Fruit fly (Drosophila melanogaster) whole organism, embryonic: Measurements from ENCODE around the gene CG14339.

ENCODE experiments used
- C15 ChIP-seq: fragments of 200-800 bp; sonication (Bioruptor generic); IDR thresholded peaks from 3 replicates; pipeline ENCODE4 v1.3.6; 2022; ENCODE audit warnings: missing biosample characterization, missing genetic modification characterization
- CG10209 ChIP-seq: fragments of 200-800 bp; sonication (Bioruptor generic); optimal IDR thresholded peaks from 3 replicates; lab custom pipeline; 2017; ENCODE audit warnings: missing biosample characterization, mild to moderate bottlenecking, missing genetic modification characterization, missing genetic modification reagents
- CG1024 ChIP-seq: fragments of 200-800 bp; sonication (Bioruptor generic); IDR thresholded peaks from 2 replicates; pipeline ENCODE4 v1.3.6; 2022; ENCODE audit warnings: missing biosample characterization, missing genetic modification characterization
- CG11398 ChIP-seq: fragments of 200-800 bp; sonication (Bioruptor generic); optimal IDR thresholded peaks from 2 replicates; lab custom pipeline; 2016; ENCODE audit warnings: missing biosample characterization, missing genetic modification characterization
- CG13296 ChIP-seq: fragments of 200-800 bp; sonication (Bioruptor generic); optimal IDR thresholded peaks from 3 replicates; lab custom pipeline; 2018; ENCODE audit warnings: missing biosample characterization, mild to moderate bottlenecking, missing genetic modification characterization
- CG14965 ChIP-seq: fragments of 200-800 bp; sonication (Bioruptor generic); optimal IDR thresholded peaks from 2 replicates; lab custom pipeline; 2016; ENCODE audit warnings: missing biosample characterization, missing genetic modification characterization, borderline replicate concordance
- CG15479 ChIP-seq: fragments of 200-800 bp; sonication (Bioruptor generic); optimal IDR thresholded peaks from 3 replicates; lab custom pipeline; 2019; ENCODE audit warnings: missing biosample characterization, mild to moderate bottlenecking, missing genetic modification characterization, moderate library complexity
- CG16815 ChIP-seq: fragments of 200-800 bp; sonication (Bioruptor generic); optimal IDR thresholded peaks from 3 replicates; lab custom pipeline; 2017; ENCODE audit warnings: missing biosample characterization, mild to moderate bottlenecking, missing genetic modification characterization
- CG2116 ChIP-seq: fragments of 200-800 bp; sonication (Bioruptor generic); optimal IDR thresholded peaks from 3 replicates; lab custom pipeline; 2018; ENCODE audit warnings: missing biosample characterization, mild to moderate bottlenecking, missing genetic modification characterization
- CG2120 ChIP-seq: fragments of 200-800 bp; sonication (Bioruptor generic); optimal IDR thresholded peaks from 3 replicates; lab custom pipeline; 2016; ENCODE audit warnings: missing biosample characterization, missing genetic modification characterization
- CG3065 ChIP-seq: fragments of 200-800 bp; sonication (Bioruptor generic); optimal IDR thresholded peaks from 2 replicates; lab custom pipeline; 2016; ENCODE audit warnings: missing biosample characterization, missing genetic modification characterization
- CG32532 ChIP-seq: fragments of 200-800 bp; sonication (Bioruptor generic); IDR thresholded peaks from 2 replicates; pipeline ENCODE4 v1.3.6; 2022; ENCODE audit warnings: missing biosample characterization, missing genetic modification characterization
- CG32772 ChIP-seq: fragments of 200-800 bp; sonication (Bioruptor generic); IDR thresholded peaks from 2 replicates; pipeline ENCODE4 v1.3.6; 2022; ENCODE audit warnings: missing biosample characterization, missing genetic modification characterization
- CG33213 ChIP-seq: fragments of 200-800 bp; sonication (Bioruptor generic); optimal IDR thresholded peaks from 3 replicates; lab custom pipeline; 2016; ENCODE audit warnings: missing biosample characterization, missing genetic modification characterization
- CG6175 ChIP-seq: fragments of 200-800 bp; sonication (Bioruptor generic); IDR thresholded peaks from 3 replicates; pipeline ENCODE4 v1.3.6; 2022; ENCODE audit warnings: missing biosample characterization, missing genetic modification characterization
- CG6765 ChIP-seq: fragments of 200-800 bp; sonication (Bioruptor generic); optimal IDR thresholded peaks from 3 replicates; lab custom pipeline; 2017; ENCODE audit warnings: missing biosample characterization, mild to moderate bottlenecking, missing genetic modification characterization
- CG6854 ChIP-seq: fragments of 200-800 bp; sonication (Bioruptor generic); optimal IDR thresholded peaks from 3 replicates; lab custom pipeline; 2017; ENCODE audit warnings: missing biosample characterization, mild to moderate bottlenecking, missing genetic modification characterization
- CG9727 ChIP-seq: fragments of 200-800 bp; sonication (Bioruptor generic); optimal IDR thresholded peaks from 3 replicates; lab custom pipeline; 2017; ENCODE audit warnings: missing biosample characterization, mild to moderate bottlenecking, missing genetic modification characterization
- CkIIα-i1 ChIP-seq: fragments of 200-800 bp; sonication (Bioruptor generic); IDR thresholded peaks from 2 replicates; pipeline ENCODE4 v1.3.6; 2022; ENCODE audit warnings: missing biosample characterization, missing genetic modification characterization
- Deaf1 ChIP-seq: fragments of 200-800 bp; optimal IDR thresholded peaks from 3 replicates; lab custom pipeline; 2019; ENCODE audit warnings: missing biosample characterization, mild to moderate bottlenecking, missing genetic modification characterization, moderate library complexity
- ERR ChIP-seq: fragments of 200-800 bp; sonication (Bioruptor generic); optimal IDR thresholded peaks from 2 replicates; lab custom pipeline; 2016; ENCODE audit warnings: missing biosample characterization, missing genetic modification characterization
- Elba2 ChIP-seq: fragments of 200-800 bp; sonication (Bioruptor generic); optimal IDR thresholded peaks from 3 replicates; lab custom pipeline; 2016; ENCODE audit warnings: missing biosample characterization, missing genetic modification characterization
- Gug ChIP-seq: fragments of 200-800 bp; sonication (Bioruptor generic); IDR thresholded peaks from 4 replicates; pipeline ENCODE4 v1.3.6; 2022; ENCODE audit warnings: missing biosample characterization, missing genetic modification characterization
- HLHmδ ChIP-seq: fragments of 200-800 bp; sonication (Bioruptor generic); optimal IDR thresholded peaks from 2 replicates; lab custom pipeline; 2018; ENCODE audit warnings: missing biosample characterization, mild to moderate bottlenecking, missing genetic modification characterization, moderate library complexity
- MESR4 ChIP-seq: fragments of 200-800 bp; sonication (Bioruptor generic); optimal IDR thresholded peaks from 2 replicates; lab custom pipeline; 2018; ENCODE audit warnings: missing biosample characterization, mild to moderate bottlenecking, missing genetic modification characterization, moderate library complexity
- NC2α ChIP-seq: fragments of 200-800 bp; sonication (Bioruptor generic); optimal IDR thresholded peaks from 2 replicates; lab custom pipeline; 2016; ENCODE audit warnings: missing biosample characterization, missing genetic modification characterization
- NFAT ChIP-seq: fragments of 200-800 bp; sonication (Bioruptor generic); IDR thresholded peaks from 2 replicates; pipeline ENCODE4 v1.3.6; 2022; ENCODE audit warnings: missing biosample characterization, missing genetic modification characterization
- Neu2 ChIP-seq: fragments of 200-800 bp; sonication (Bioruptor generic); optimal IDR thresholded peaks from 3 replicates; lab custom pipeline; 2016; ENCODE audit warnings: missing biosample characterization, missing genetic modification characterization, borderline replicate concordance
- TFAM ChIP-seq: fragments of 200-800 bp; sonication (Bioruptor generic); optimal IDR thresholded peaks from 2 replicates; lab custom pipeline; 2017; ENCODE audit warnings: missing biosample characterization, missing genetic modification characterization, inconsistent platforms
- YL-1 ChIP-seq: fragments of 200-800 bp; sonication (Bioruptor generic); optimal IDR thresholded peaks from 3 replicates; lab custom pipeline; 2017; ENCODE audit warnings: missing biosample characterization, mild to moderate bottlenecking, missing genetic modification characterization
- ato ChIP-seq: fragments of 200-800 bp; sonication (Bioruptor generic); IDR thresholded peaks from 2 replicates; pipeline ENCODE4 v1.3.6; 2022; ENCODE audit warnings: missing biosample characterization, missing genetic modification characterization; ENCODE audit not compliant: partially characterized antibody
- bowl ChIP-seq: fragments of 200-800 bp; sonication (Bioruptor generic); IDR thresholded peaks from 2 replicates; pipeline ENCODE4 v1.3.6; 2022; ENCODE audit warnings: missing biosample characterization, missing genetic modification characterization
- dimm ChIP-seq: fragments of 200-800 bp; sonication (Bioruptor generic); IDR thresholded peaks from 2 replicates; pipeline ENCODE4 v1.3.6; 2022; ENCODE audit warnings: missing biosample characterization, missing genetic modification characterization
- dmrt11E ChIP-seq: fragments of 200-800 bp; sonication (Bioruptor generic); optimal IDR thresholded peaks from 3 replicates; lab custom pipeline; 2018; ENCODE audit warnings: missing biosample characterization, mild to moderate bottlenecking, missing genetic modification characterization, moderate library complexity
- emc ChIP-seq: fragments of 200-800 bp; sonication (Bioruptor generic); optimal IDR thresholded peaks from 2 replicates; lab custom pipeline; 2016; ENCODE audit warnings: missing biosample characterization, missing genetic modification characterization
- esg ChIP-seq: fragments of 200-800 bp; sonication (Bioruptor generic); conservative IDR thresholded peaks from 2 replicates; pipeline ENCODE4 v1.3.6; 2022; ENCODE audit warnings: missing biosample characterization, missing genetic modification characterization
- eyg ChIP-seq: fragments of 200-800 bp; sonication (Bioruptor generic); optimal IDR thresholded peaks from 3 replicates; lab custom pipeline; 2016; ENCODE audit warnings: missing biosample characterization, missing genetic modification characterization
- fd102C ChIP-seq: fragments of 200-800 bp; sonication (Bioruptor generic); optimal IDR thresholded peaks from 2 replicates; lab custom pipeline; 2018; ENCODE audit warnings: missing biosample characterization, mild to moderate bottlenecking, missing genetic modification characterization, moderate library complexity
- ftz-f1 ChIP-seq: fragments of 200-800 bp; sonication (Bioruptor generic); optimal IDR thresholded peaks from 2 replicates; lab custom pipeline; 2016; ENCODE audit warnings: missing biosample characterization, missing genetic modification characterization
- kah ChIP-seq: fragments of 200-800 bp; sonication (Bioruptor generic); optimal IDR thresholded peaks from 2 replicates; lab custom pipeline; 2018; ENCODE audit warnings: missing biosample characterization, mild to moderate bottlenecking, missing genetic modification characterization
- lab ChIP-seq: fragments of 200-800 bp; sonication (Bioruptor generic); optimal IDR thresholded peaks from 3 replicates; lab custom pipeline; 2017; ENCODE audit warnings: missing biosample characterization, missing genetic modification characterization, mild to moderate bottlenecking, moderate library complexity, missing genetic modification reagents
- lbe ChIP-seq: fragments of 200-800 bp; sonication (Bioruptor generic); optimal IDR thresholded peaks from 2 replicates; lab custom pipeline; 2016; ENCODE audit warnings: missing biosample characterization, mild to moderate bottlenecking, missing genetic modification characterization
- lola ChIP-seq, 3 experiments: fragments of >200 bp in 2 of 3; fragments of 200-800 bp in 1 of 3; sonication (Bioruptor generic) in 1 of 3; optimal IDR thresholded peaks; 2 replicates each; lab custom pipeline; 2017 to 2019; ENCODE audit warnings: missing biosample characterization in 3 of 3, missing genetic modification characterization in 3 of 3, mild to moderate bottlenecking in 1 of 3, moderate library complexity in 1 of 3
- pan ChIP-seq, 4 experiments: fragments of >200 bp in 3 of 4; fragments of 200-800 bp in 1 of 4; sonication (Bioruptor generic) in 1 of 4; optimal IDR thresholded peaks in 3 of 4; IDR thresholded peaks in 1 of 4; 2 replicates each; pipeline versions ENCODE4 v1.3.6 to Lab custom; 2017 to 2022; ENCODE audit warnings: missing biosample characterization in 2 of 4, missing genetic modification characterization in 2 of 4, mixed read lengths in 1 of 4
- pzg ChIP-seq: fragments of 200-800 bp; sonication (Bioruptor generic); optimal IDR thresholded peaks from 3 replicates; lab custom pipeline; 2018; ENCODE audit warnings: missing biosample characterization, mild to moderate bottlenecking, missing genetic modification characterization, moderate library complexity
- sc ChIP-seq, 3 experiments: fragments of >200 bp in 2 of 3; fragments of 200-800 bp in 1 of 3; sonication (Bioruptor generic) in 1 of 3; optimal IDR thresholded peaks; 2 replicates in 2 of 3; 3 replicates in 1 of 3; lab custom pipeline; 2017; ENCODE audit warnings: mild to moderate bottlenecking in 1 of 3, missing biosample characterization in 1 of 3, missing genetic modification characterization in 1 of 3, missing genetic modification reagents in 1 of 3
- sd ChIP-seq: fragments of 200-800 bp; sonication (Bioruptor generic); optimal IDR thresholded peaks from 3 replicates; lab custom pipeline; 2018; ENCODE audit warnings: missing biosample characterization, mild to moderate bottlenecking, missing genetic modification characterization, moderate library complexity
- tll ChIP-seq, 2 experiments: fragments of 200-800 bp in 1 of 2; fragments of >200 bp in 1 of 2; sonication (Bioruptor generic) in 1 of 2; optimal IDR thresholded peaks; 2 replicates each; lab custom pipeline; 2017 to 2019; ENCODE audit warnings: missing biosample characterization in 2 of 2, missing genetic modification characterization in 2 of 2, mild to moderate bottlenecking in 1 of 2, moderate library complexity in 1 of 2
- z ChIP-seq: fragments of 200-800 bp; sonication (Bioruptor generic); IDR thresholded peaks from 3 replicates; pipeline ENCODE4 v1.3.6; 2022; ENCODE audit warnings: missing biosample characterization, missing genetic modification characterization

Gene CG14339

DNA sequence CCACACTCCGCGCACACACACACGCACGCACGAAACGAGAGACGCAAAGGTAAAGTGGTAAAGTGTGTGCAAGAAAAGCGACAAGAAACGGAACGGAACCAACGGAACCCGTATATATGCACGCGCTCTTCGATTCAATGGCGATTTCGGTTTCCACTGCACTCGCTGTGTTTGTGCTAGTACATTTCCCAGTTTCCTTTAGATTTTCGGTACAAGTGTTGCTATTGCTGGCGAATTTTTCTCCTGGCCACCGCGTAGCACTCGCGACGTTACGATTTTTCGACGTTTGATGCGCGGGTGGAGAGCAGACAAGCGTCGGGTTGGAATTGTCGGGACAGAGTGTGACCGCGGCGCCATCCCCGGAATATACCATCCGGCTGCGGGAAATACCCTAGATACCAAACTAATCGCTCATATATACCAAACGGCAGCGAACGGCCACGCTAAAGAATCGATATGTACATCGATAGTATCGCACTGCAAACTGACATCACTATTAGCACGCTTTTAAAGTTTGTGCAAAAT lies 30.8 kb upstream of the CG14339 start, which contains the start of the genes S and ast (continued):
- no peak for TF ChIP-seq CG13296
- TF ChIP-seq CG2116 = peak; percentile 58
- peak; percentile 19 for TF ChIP-seq CG2120 (GFP tag; lab: Kevin White, UChicago)
- TF ChIP-seq bowl (GFP tag; lab: Robert Waterston, UW) = no peak
- TF ChIP-seq CG32532 = peak; percentile 37; the same call in 1 of the 2 replicates
- TF ChIP-seq emc (GFP tag; lab: Kevin White, UChicago) = no peak
- no peak for TF ChIP-seq Elba2 (GFP tag; lab: Kevin White, UChicago)
- no peak for TF ChIP-seq C15 (GFP tag; lab: Robert Waterston, UW)
- no peak for TF ChIP-seq CG10209 (GFP tag; lab: Kevin White, UChicago)
- peak; percentile 47; the same call in 1 of the 2 replicates for TF ChIP-seq NFAT (GFP tag; lab: Robert Waterston, UW)
- TF ChIP-seq eyg (GFP tag; lab: Kevin White, UChicago) = no peak
- TF ChIP-seq CG6854 (GFP tag; lab: Kevin White, UChicago) = peak; percentile 58
- peak; percentile 70 for TF ChIP-seq CG15479 (GFP tag; lab: Kevin White, UChicago)
- peak; percentile 80 for TF ChIP-seq Deaf1
- TF ChIP-seq ERR = peak; percentile 51
- TF ChIP-seq HLHmδ (GFP tag; lab: Kevin White, UChicago) = peak; percentile 72
- peak; percentile 8 for TF ChIP-seq CG11398 (GFP tag; lab: Kevin White, UChicago)
- TF ChIP-seq lola (GFP tag; optimal IDR thresholded peaks at IDR 0.05; lab: Kevin White, UChicago) = no peak
- peak; percentile 2 for TF ChIP-seq dmrt11E (tag; lab: Kevin White, UChicago)
- no peak for TF ChIP-seq lab (GFP tag; lab: Kevin White, UChicago)
- TF ChIP-seq fd102C = no peak
- peak; percentile 95 for TF ChIP-seq ato (GFP tag; lab: Robert Waterston, UW)
- TF ChIP-seq CkIIα-i1 (GFP tag; lab: Robert Waterston, UW) = no peak
- TF ChIP-seq esg (GFP tag; lab: Robert Waterston, UW) = no peak
- TF ChIP-seq sd (tag; lab: Kevin White, UChicago) = no peak
- TF ChIP-seq CG6175 (GFP tag; lab: Robert Waterston, UW) = no peak
- peak; percentile 59 for TF ChIP-seq CG33213 (GFP tag; lab: Kevin White, UChicago)
- TF ChIP-seq YL-1 (GFP tag; lab: Kevin White, UChicago) = peak; percentile 76
- TF ChIP-seq ftz-f1 (GFP tag; lab: Kevin White, UChicago) = peak; percentile 33
- TF ChIP-seq CG1024 (GFP tag; lab: Robert Waterston, UW) = no peak
- peak; percentile 37 for TF ChIP-seq CG3065 (GFP tag; lab: Kevin White, UChicago)
- no peak for TF ChIP-seq Neu2
- no peak for TF ChIP-seq kah (GFP tag; lab: Kevin White, UChicago)
- no peak for TF ChIP-seq CG9727 (GFP tag; lab: Kevin White, UChicago)
- no peak for TF ChIP-seq z (GFP tag; lab: Robert Waterston, UW)
- no peak for TF ChIP-seq sc (optimal IDR thresholded peaks at IDR 0.05; lab: Kevin White, UChicago)
- TF ChIP-seq sc (GFP tag; optimal IDR thresholded peaks at IDR 0.05; lab: Kevin White, UChicago) = no peak
- TF ChIP-seq NC2α (GFP tag; lab: Kevin White, UChicago) = no peak
- TF ChIP-seq lbe (GFP tag; lab: Kevin White, UChicago) = no peak
- no peak for TF ChIP-seq CG16815 (GFP tag; lab: Kevin White, UChicago)
- peak; percentile 100 for TF ChIP-seq pzg (GFP tag; lab: Kevin White, UChicago)
- no peak for TF ChIP-seq CG14965
- TF ChIP-seq CG6765 = peak; percentile 36
- TF ChIP-seq Gug = 0 out of 4 replicates have a peak, but pooled peaks have one; percentile 26
- TF ChIP-seq pan (optimal IDR thresholded peaks at IDR 0.05; lab: Kevin White, UChicago) = no peak
- no peak for TF ChIP-seq pan (GFP tag; optimal IDR thresholded peaks at IDR 0.05 in 1 of 2, IDR thresholded peaks at IDR 0.05 in 1 of 2)
- peak; percentile 88 for TF ChIP-seq MESR4 (GFP tag; lab: Kevin White, UChicago)
- TF ChIP-seq TFAM (GFP tag; lab: Kevin White, UChicago) = no peak
- TF ChIP-seq CG32772 (GFP tag; lab: Robert Waterston, UW) = no peak
- TF ChIP-seq tll (GFP tag; optimal IDR thresholded peaks at IDR 0.05; lab: Kevin White, UChicago) = no peak
- no peak for TF ChIP-seq dimm (GFP tag; lab: Robert Waterston, UW)
